Fruit fly (Drosophila melanogaster) whole organism, embryonic: ENCODE measurements around the gene Chrac-16.

ENCODE experiments used
- CG10274 ChIP-seq: fragments of 200-800 bp; sonication (Bioruptor generic); optimal IDR thresholded peaks from 3 replicates; lab custom pipeline; 2017; ENCODE audit warnings: missing biosample characterization, mild to moderate bottlenecking, missing genetic modification characterization
- CG10565 ChIP-seq: fragments of 200-800 bp; sonication (Bioruptor generic); optimal IDR thresholded peaks from 3 replicates; lab custom pipeline; 2016; ENCODE audit warnings: missing biosample characterization, mild to moderate bottlenecking, missing genetic modification characterization
- CG11696 ChIP-seq: fragments of 200-800 bp; sonication (Bioruptor generic); IDR thresholded peaks from 2 replicates; pipeline ENCODE4 v1.3.6; 2022; ENCODE audit warnings: missing biosample characterization, missing genetic modification characterization
- CG12071 ChIP-seq: fragments of 200-800 bp; sonication (Bioruptor generic); optimal IDR thresholded peaks from 3 replicates; lab custom pipeline; 2018; ENCODE audit warnings: missing biosample characterization, mild to moderate bottlenecking, missing genetic modification characterization
- CG12769 ChIP-seq: fragments of 200-800 bp; sonication (Bioruptor generic); optimal IDR thresholded peaks from 2 replicates; lab custom pipeline; 2019; ENCODE audit warnings: missing biosample characterization, mild to moderate bottlenecking, missing genetic modification characterization, moderate library complexity
- CG15514 ChIP-seq: fragments of 200-800 bp; sonication (Bioruptor generic); optimal IDR thresholded peaks from 3 replicates; lab custom pipeline; 2017; ENCODE audit warnings: missing biosample characterization, missing genetic modification characterization, mild to moderate bottlenecking, moderate library complexity, missing genetic modification reagents
- CG17385 ChIP-seq: fragments of 200-800 bp; sonication (Bioruptor generic); optimal IDR thresholded peaks from 3 replicates; lab custom pipeline; 2018; ENCODE audit warnings: missing biosample characterization, mild to moderate bottlenecking, missing genetic modification characterization
- CG1832 ChIP-seq: fragments of 200-800 bp; sonication (Bioruptor generic); optimal IDR thresholded peaks from 2 replicates; lab custom pipeline; 2017; ENCODE audit warnings: missing biosample characterization, mild to moderate bottlenecking, missing genetic modification characterization, inconsistent platforms
- CG2129 ChIP-seq: fragments of 200-800 bp; sonication (Bioruptor generic); IDR thresholded peaks from 2 replicates; pipeline ENCODE4 v1.3.6; 2022; ENCODE audit warnings: missing biosample characterization, missing genetic modification characterization; ENCODE audit not compliant: partially characterized antibody
- CG31224 ChIP-seq: fragments of 200-800 bp; sonication (Bioruptor generic); IDR thresholded peaks from 2 replicates; pipeline ENCODE4 v1.3.6; 2022; ENCODE audit warnings: missing biosample characterization, missing genetic modification characterization
- CG3163 ChIP-seq: fragments of 200-800 bp; sonication (Bioruptor generic); optimal IDR thresholded peaks from 3 replicates; lab custom pipeline; 2016; ENCODE audit warnings: missing biosample characterization, missing genetic modification characterization
- CG42726 ChIP-seq: fragments of 200-800 bp; sonication (Bioruptor generic); IDR thresholded peaks from 2 replicates; pipeline ENCODE4 v1.3.6; 2022; ENCODE audit warnings: missing biosample characterization, missing genetic modification characterization; ENCODE audit not compliant: partially characterized antibody
- CG5180 ChIP-seq: fragments of 200-800 bp; sonication (Bioruptor generic); optimal IDR thresholded peaks from 3 replicates; lab custom pipeline; 2017; ENCODE audit warnings: missing biosample characterization, missing genetic modification characterization, mild to moderate bottlenecking, moderate library complexity, missing genetic modification reagents
- CG6813 ChIP-seq: fragments of 200-800 bp; sonication (Bioruptor generic); optimal IDR thresholded peaks from 2 replicates; lab custom pipeline; 2017; ENCODE audit warnings: missing biosample characterization, missing genetic modification characterization, mild to moderate bottlenecking, moderate library complexity, missing genetic modification reagents
- CG8388 ChIP-seq: fragments of 200-800 bp; sonication (Bioruptor generic); optimal IDR thresholded peaks from 2 replicates; lab custom pipeline; 2019; ENCODE audit warnings: missing biosample characterization, mild to moderate bottlenecking, missing genetic modification characterization, moderate library complexity
- CG8944 ChIP-seq: fragments of 200-800 bp; sonication (Bioruptor generic); optimal IDR thresholded peaks from 3 replicates; lab custom pipeline; 2016; ENCODE audit warnings: missing biosample characterization, missing genetic modification characterization
- CG9609 ChIP-seq: fragments of 200-800 bp; sonication (Bioruptor generic); optimal IDR thresholded peaks from 3 replicates; lab custom pipeline; 2016; ENCODE audit warnings: missing biosample characterization, missing genetic modification characterization
- CoRest ChIP-seq: fragments of 200-800 bp; sonication (Bioruptor generic); optimal IDR thresholded peaks from 3 replicates; lab custom pipeline; 2018; ENCODE audit warnings: missing biosample characterization, mild to moderate bottlenecking, missing genetic modification characterization, moderate library complexity
- Dll ChIP-seq: fragments of 200-800 bp; sonication (Bioruptor generic); IDR thresholded peaks from 4 replicates; pipeline ENCODE4 v1.3.6; 2022; ENCODE audit warnings: missing biosample characterization, missing genetic modification characterization; ENCODE audit not compliant: partially characterized antibody
- Gsc ChIP-seq: fragments of 200-800 bp; sonication (Bioruptor generic); IDR thresholded peaks from 2 replicates; pipeline ENCODE4 v1.3.6; 2022; ENCODE audit warnings: missing biosample characterization, missing genetic modification characterization
- H15 ChIP-seq: fragments of 200-800 bp; sonication (Bioruptor generic); IDR thresholded peaks from 3 replicates; pipeline ENCODE4 v1.3.6; 2022; ENCODE audit warnings: missing biosample characterization, missing genetic modification characterization
- Hr39 ChIP-seq: fragments of >200 bp; optimal IDR thresholded peaks from 2 replicates; lab custom pipeline; 2017
- Oli ChIP-seq: fragments of 200-800 bp; sonication (Bioruptor generic); optimal IDR thresholded peaks from 2 replicates; lab custom pipeline; 2018; ENCODE audit warnings: missing biosample characterization, mild to moderate bottlenecking, missing genetic modification characterization, moderate library complexity
- Ptx1 ChIP-seq: fragments of 200-800 bp; sonication (Bioruptor generic); IDR thresholded peaks from 2 replicates; pipeline ENCODE4 v1.3.6; 2022; ENCODE audit warnings: missing biosample characterization, missing genetic modification characterization
- Trl ChIP-seq, 3 experiments: fragments of >200 bp in 2 of 3; fragments of 200-800 bp in 1 of 3; sonication (Bioruptor generic) in 1 of 3; optimal IDR thresholded peaks; 2 replicates in 1 of 3; 3 replicates in 2 of 3; lab custom pipeline; 2016 to 2017; ENCODE audit warnings: missing biosample characterization in 1 of 3, missing genetic modification characterization in 1 of 3
- aop ChIP-seq: fragments of 200-800 bp; sonication (Bioruptor generic); IDR thresholded peaks from 2 replicates; pipeline ENCODE4 v1.3.6; 2022; ENCODE audit warnings: missing biosample characterization, missing genetic modification characterization
- az2 ChIP-seq: fragments of 200-800 bp; sonication (Bioruptor generic); optimal IDR thresholded peaks from 3 replicates; lab custom pipeline; 2016; ENCODE audit warnings: missing biosample characterization, missing genetic modification characterization
- fu2 ChIP-seq: fragments of 200-800 bp; sonication (Bioruptor generic); optimal IDR thresholded peaks from 2 replicates; lab custom pipeline; 2016; ENCODE audit warnings: missing biosample characterization, missing genetic modification characterization
- jing ChIP-seq: fragments of 200-800 bp; sonication (Bioruptor generic); optimal IDR thresholded peaks from 2 replicates; lab custom pipeline; 2018; ENCODE audit warnings: missing biosample characterization, mild to moderate bottlenecking, missing genetic modification characterization
- jumu ChIP-seq: fragments of 200-800 bp; sonication (Bioruptor generic); optimal IDR thresholded peaks from 3 replicates; lab custom pipeline; 2016; ENCODE audit warnings: missing biosample characterization, missing genetic modification characterization
- lola ChIP-seq, 3 experiments: fragments of >200 bp in 2 of 3; fragments of 200-800 bp in 1 of 3; sonication (Bioruptor generic) in 1 of 3; optimal IDR thresholded peaks; 2 replicates each; lab custom pipeline; 2017 to 2019; ENCODE audit warnings: missing biosample characterization in 3 of 3, missing genetic modification characterization in 3 of 3, mild to moderate bottlenecking in 1 of 3, moderate library complexity in 1 of 3
- mirr ChIP-seq: fragments of 200-800 bp; sonication (Bioruptor generic); optimal IDR thresholded peaks from 3 replicates; lab custom pipeline; 2018; ENCODE audit warnings: missing biosample characterization, mild to moderate bottlenecking, missing genetic modification characterization
- oc ChIP-seq: fragments of 200-800 bp; sonication (Bioruptor generic); optimal IDR thresholded peaks from 2 replicates; lab custom pipeline; 2018; ENCODE audit warnings: missing biosample characterization, mild to moderate bottlenecking, missing genetic modification characterization, moderate library complexity
- pho ChIP-seq: fragments of 200-800 bp; sonication (Bioruptor generic); optimal IDR thresholded peaks from 2 replicates; lab custom pipeline; 2016; ENCODE audit warnings: missing biosample characterization, missing genetic modification characterization
- pros ChIP-seq: fragments of 200-800 bp; sonication (Bioruptor generic); optimal IDR thresholded peaks from 3 replicates; lab custom pipeline; 2019; ENCODE audit warnings: missing biosample characterization, mild to moderate bottlenecking, missing genetic modification characterization, moderate library complexity
- scrt ChIP-seq: fragments of 200-800 bp; sonication (Bioruptor generic); optimal IDR thresholded peaks from 2 replicates; lab custom pipeline; 2018; ENCODE audit warnings: missing biosample characterization, mild to moderate bottlenecking, missing genetic modification characterization, moderate library complexity
- yki ChIP-seq: fragments of >200 bp; optimal IDR thresholded peaks from 3 replicates; lab custom pipeline; 2018

The Chrac-16 gene

DNA sequence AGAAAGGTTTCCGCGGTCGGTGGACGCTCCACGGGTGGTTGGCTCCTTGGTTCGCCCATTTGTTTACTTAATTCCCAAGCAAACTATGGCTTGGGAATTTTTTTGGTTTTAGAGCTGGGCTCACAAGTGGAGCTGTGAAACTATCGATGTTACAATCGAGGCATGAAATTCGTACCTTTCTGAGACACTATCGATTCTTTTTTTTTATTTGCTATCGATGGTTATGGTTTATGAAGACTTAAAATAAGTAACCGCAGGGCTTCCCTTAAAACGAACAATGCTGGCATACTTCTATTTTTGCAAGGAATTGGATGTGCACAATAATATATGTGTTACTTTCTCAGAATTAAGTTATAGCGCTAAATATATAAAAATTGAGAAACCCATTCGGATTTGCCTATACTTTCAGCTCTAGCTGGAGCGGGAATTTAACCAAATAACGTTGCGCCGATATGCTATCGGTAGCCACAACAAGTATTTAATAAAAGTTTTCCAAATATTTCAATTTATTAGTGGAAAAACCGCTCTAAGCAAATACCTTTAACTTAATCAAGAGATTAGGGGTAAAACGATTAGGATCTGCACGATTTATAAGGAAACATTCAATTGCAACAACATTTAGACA, at the start of gene Chrac-16 (continued):
- TF ChIP-seq CG2129 (GFP tag; lab: Robert Waterston, UW) (peak; percentile 60), az2 (no peak)

DNA sequence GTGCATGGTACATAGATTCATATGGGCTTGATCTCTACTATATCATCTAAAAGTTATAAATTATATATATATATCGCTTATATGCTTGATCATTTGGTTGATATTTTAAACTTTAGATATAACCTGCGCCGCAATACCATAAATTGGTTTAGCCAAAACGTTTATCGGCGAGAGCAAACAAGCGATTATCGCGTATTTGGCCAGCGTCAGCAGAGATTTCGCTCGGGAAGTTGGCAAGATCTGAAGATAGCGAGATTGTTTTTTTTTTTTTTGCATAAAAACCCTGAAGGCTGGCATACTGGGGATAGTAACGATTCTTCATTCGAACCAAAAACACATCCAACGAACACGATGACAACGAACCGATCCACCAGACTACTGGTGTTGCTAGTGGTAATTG, 41.7 kb upstream of the Chrac-16 start, which contains the start of gene Muc11A:
Gene Muc11A (plus strand): TSS at position 301 of the 400 bp plus-strand sequence.
- TF ChIP-seq H15 (GFP tag; lab: Robert Waterston, UW) (no peak), Oli (tag; lab: Kevin White, UChicago) (no peak), Dll (no peak), CG12071 (GFP tag; lab: Kevin White, UChicago) (no peak), CG12769 (tag; lab: Kevin White, UChicago) (no peak), CG42726 (no peak), oc (tag; lab: Kevin White, UChicago) (no peak), CG9609 (no peak), jing (no peak), mirr (GFP tag; lab: Kevin White, UChicago) (no peak), CG17385 (GFP tag; lab: Kevin White, UChicago) (no peak), CoRest (tag; lab: Kevin White, UChicago) (no peak), Gsc (GFP tag; lab: Robert Waterston, UW) (no peak), CG8388 (GFP tag; lab: Kevin White, UChicago) (no peak), CG8944 (no peak), fu2 (GFP tag; lab: Kevin White, UChicago) (no peak), CG11696 (GFP tag; lab: Robert Waterston, UW) (no peak), CG10274 (no peak), CG10565 (GFP tag; lab: Kevin White, UChicago) (no peak), lola (GFP tag; optimal IDR thresholded peaks at IDR 0.05; lab: Kevin White, UChicago) (no peak)

- no peak for TF ChIP-seq Ptx1 (GFP tag; lab: Robert Waterston, UW)
These were observed 38.8 kb upstream of the Chrac-16 start, which contains the start of gene Uch-L5R for dm6 chrX:12056535-12056934. Gene Uch-L5R (minus strand): TSS chrX:12056635.

dm6 chrX:12050292-12050691, 32.5 kb upstream of the Chrac-16 start:
- TF ChIP-seq CG6813 (GFP tag; lab: Kevin White, UChicago) (no peak), scrt (GFP tag; lab: Kevin White, UChicago) (peak; percentile 50), Hr39 (peak; percentile 75)

DNA sequence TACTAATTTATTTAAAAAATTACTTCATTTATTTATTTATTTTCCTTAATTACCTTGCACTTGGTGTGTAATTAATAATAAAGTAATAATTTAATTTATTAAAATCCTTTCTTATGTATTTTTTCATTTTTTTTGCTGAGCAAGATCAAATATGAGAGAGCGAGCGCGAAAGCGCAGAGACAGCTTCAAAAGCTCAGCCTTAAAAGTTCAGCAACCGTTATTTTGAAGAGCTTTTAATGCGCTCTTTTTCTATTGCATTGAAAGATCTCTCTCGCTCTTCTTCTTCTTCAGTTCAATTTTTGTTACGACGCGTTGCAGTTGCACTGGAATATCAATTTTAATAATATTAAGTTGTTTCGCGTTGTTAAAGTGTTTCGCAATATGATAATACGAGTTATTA, 25.6 kb upstream of the Chrac-16 start, which contains the start of gene Ten-a:
Gene Ten-a (plus strand): TSS at position 301 of the 400 bp plus-strand sequence.
- TF ChIP-seq scrt (GFP tag; lab: Kevin White, UChicago) (no peak), yki (lab: Kevin White, UChicago) (no peak), CG31224 (GFP tag; lab: Robert Waterston, UW) (no peak), jumu (GFP tag; lab: Kevin White, UChicago) (no peak), pros (GFP tag; lab: Kevin White, UChicago) (no peak), pho (GFP tag; lab: Kevin White, UChicago) (no peak), Trl (optimal IDR thresholded peaks at IDR 0.05; lab: Kevin White, UChicago) (peak in 1 of 2 experiments; percentile 12), Trl (GFP tag; optimal IDR thresholded peaks at IDR 0.05; lab: Kevin White, UChicago) (no peak), aop (GFP tag; lab: Robert Waterston, UW) (no peak), CG15514 (GFP tag; lab: Kevin White, UChicago) (no peak), CG3163 (no peak), CG1832 (GFP tag; lab: Kevin White, UChicago) (no peak), CG5180 (peak; percentile 27)
